Worm (Caenorhabditis elegans): ENCODE measurements around the gene nlp-32.

- TF ChIP-seq nhr-28 (tag; optimal IDR thresholded peaks at IDR 0.05) = no peak
- no peak for TF ChIP-seq unc-62 (GFP tag; optimal IDR thresholded peaks at IDR 0.05)
- TF ChIP-seq sea-2 (GFP tag; optimal IDR thresholded peaks at IDR 0.05) = no peak
- no peak for TF ChIP-seq jun-1 (tag; optimal IDR thresholded peaks at IDR 0.05)
- no peak for TF ChIP-seq ceh-28 (tag; optimal IDR thresholded peaks at IDR 0.05)
- TF ChIP-seq R02D3.7 (tag; optimal IDR thresholded peaks at IDR 0.05) = no peak
- no peak for TF ChIP-seq ceh-82 (tag; optimal IDR thresholded peaks at IDR 0.05)
- no peak for TF ChIP-seq elt-2 (tag; optimal IDR thresholded peaks at IDR 0.05)
- TF ChIP-seq elt-3 (tag; optimal IDR thresholded peaks at IDR 0.05) = no peak
Measured at ce11 chrIII:475154-475553, 11.2 kb downstream of the nlp-32 start, which contains the start of gene mat-3.
